Fruit fly (Drosophila melanogaster) whole organism, embryonic: ENCODE results near the gene Pstk.

Experiments used
- ATbp ChIP-seq: fragments of 200-800 bp; sonication (Bioruptor generic); optimal IDR thresholded peaks from 2 replicates; lab custom pipeline; 2017; ENCODE audit warnings: missing biosample characterization, mild to moderate bottlenecking, missing genetic modification characterization, missing genetic modification reagents
- B-H2 ChIP-seq: fragments of 200-800 bp; sonication (Bioruptor generic); optimal IDR thresholded peaks from 2 replicates; lab custom pipeline; 2018; ENCODE audit warnings: missing biosample characterization, mild to moderate bottlenecking, missing genetic modification characterization
- CG12299 ChIP-seq: fragments of 200-800 bp; sonication (Bioruptor generic); optimal IDR thresholded peaks from 2 replicates; lab custom pipeline; 2018; ENCODE audit warnings: missing biosample characterization, mild to moderate bottlenecking, missing genetic modification characterization
- CG12744 ChIP-seq: fragments of 200-800 bp; sonication (Bioruptor generic); optimal IDR thresholded peaks from 2 replicates; lab custom pipeline; 2016; ENCODE audit warnings: missing biosample characterization, missing genetic modification characterization
- CG13775 ChIP-seq: fragments of 200-800 bp; sonication (Bioruptor generic); optimal IDR thresholded peaks from 3 replicates; lab custom pipeline; 2017; ENCODE audit warnings: missing biosample characterization, mild to moderate bottlenecking, missing genetic modification characterization
- CG1603 ChIP-seq: fragments of 200-800 bp; sonication (Bioruptor generic); optimal IDR thresholded peaks from 2 replicates; lab custom pipeline; 2019; ENCODE audit warnings: missing biosample characterization, mild to moderate bottlenecking, missing genetic modification characterization, moderate library complexity
- CG17361 ChIP-seq: fragments of 200-800 bp; sonication (Bioruptor generic); IDR thresholded peaks from 3 replicates; pipeline ENCODE4 v1.3.6; 2022; ENCODE audit warnings: missing biosample characterization, missing genetic modification characterization
- CG17568 ChIP-seq: fragments of 200-800 bp; sonication (Bioruptor generic); optimal IDR thresholded peaks from 2 replicates; lab custom pipeline; 2018; ENCODE audit warnings: missing biosample characterization, mild to moderate bottlenecking, missing genetic modification characterization, moderate library complexity
- CG31365 ChIP-seq: fragments of 200-800 bp; sonication (Bioruptor generic); optimal IDR thresholded peaks from 2 replicates; lab custom pipeline; 2018; ENCODE audit warnings: missing biosample characterization, mild to moderate bottlenecking, missing genetic modification characterization
- CG31388 ChIP-seq: fragments of 200-800 bp; sonication (Bioruptor generic); optimal IDR thresholded peaks from 2 replicates; lab custom pipeline; 2016; ENCODE audit warnings: missing biosample characterization, missing genetic modification characterization
- CG31441 ChIP-seq: fragments of 200-800 bp; sonication (Bioruptor generic); IDR thresholded peaks from 2 replicates; pipeline ENCODE4 v1.3.6; 2022; ENCODE audit warnings: missing biosample characterization, missing genetic modification characterization
- CG4328 ChIP-seq: fragments of 200-800 bp; sonication (Bioruptor generic); optimal IDR thresholded peaks from 3 replicates; lab custom pipeline; 2017; ENCODE audit warnings: missing biosample characterization, missing genetic modification reagents, missing genetic modification characterization
- CG4424 ChIP-seq: fragments of 200-800 bp; sonication (Bioruptor generic); optimal IDR thresholded peaks from 3 replicates; lab custom pipeline; 2016; ENCODE audit warnings: missing biosample characterization, missing genetic modification characterization
- CG6254 ChIP-seq: fragments of 200-800 bp; sonication (Bioruptor generic); optimal IDR thresholded peaks from 3 replicates; lab custom pipeline; 2017; ENCODE audit warnings: mild to moderate bottlenecking, missing biosample characterization, missing genetic modification reagents, missing genetic modification characterization
- CG6765 ChIP-seq: fragments of 200-800 bp; sonication (Bioruptor generic); optimal IDR thresholded peaks from 3 replicates; lab custom pipeline; 2017; ENCODE audit warnings: missing biosample characterization, mild to moderate bottlenecking, missing genetic modification characterization
- CG8359 ChIP-seq: fragments of 200-800 bp; sonication (Bioruptor generic); optimal IDR thresholded peaks from 2 replicates; lab custom pipeline; 2017; ENCODE audit warnings: missing biosample characterization, mild to moderate bottlenecking, missing genetic modification characterization, borderline replicate concordance
- CrebB ChIP-seq: fragments of 200-800 bp; sonication (Bioruptor generic); optimal IDR thresholded peaks from 3 replicates; lab custom pipeline; 2018; ENCODE audit warnings: missing biosample characterization, mild to moderate bottlenecking, missing genetic modification characterization
- Doc2 ChIP-seq: fragments of 200-800 bp; sonication (Bioruptor generic); IDR thresholded peaks from 2 replicates; pipeline ENCODE4 v1.3.6; 2022; ENCODE audit warnings: missing biosample characterization, missing genetic modification characterization
- E2f2 ChIP-seq: fragments of 200-800 bp; sonication (Bioruptor generic); IDR thresholded peaks from 2 replicates; pipeline ENCODE4 v1.3.6; 2022; ENCODE audit warnings: missing biosample characterization, missing genetic modification characterization
- Gsc ChIP-seq: fragments of 200-800 bp; sonication (Bioruptor generic); IDR thresholded peaks from 2 replicates; pipeline ENCODE4 v1.3.6; 2022; ENCODE audit warnings: missing biosample characterization, missing genetic modification characterization
- H2.0 ChIP-seq: fragments of 200-800 bp; sonication (Bioruptor generic); IDR thresholded peaks from 2 replicates; pipeline ENCODE4 v1.3.6; 2022; ENCODE audit warnings: missing biosample characterization, missing genetic modification characterization
- MTF-1 ChIP-seq: fragments of 200-800 bp; sonication (Bioruptor generic); optimal IDR thresholded peaks from 2 replicates; lab custom pipeline; 2018; ENCODE audit warnings: missing biosample characterization, mild to moderate bottlenecking, missing genetic modification characterization, borderline replicate concordance
- Mad ChIP-seq: fragments of 200-800 bp; sonication (Bioruptor generic); optimal IDR thresholded peaks from 2 replicates; lab custom pipeline; 2016; ENCODE audit warnings: missing biosample characterization, missing genetic modification characterization
- Opbp ChIP-seq: fragments of 200-800 bp; sonication (Bioruptor generic); IDR thresholded peaks from 3 replicates; pipeline ENCODE4 v1.3.6; 2022; ENCODE audit warnings: missing biosample characterization, missing genetic modification characterization; ENCODE audit not compliant: partially characterized antibody
- PHDP ChIP-seq: fragments of 200-800 bp; sonication (Bioruptor generic); optimal IDR thresholded peaks from 3 replicates; lab custom pipeline; 2018; ENCODE audit warnings: missing biosample characterization, mild to moderate bottlenecking, missing genetic modification characterization, moderate library complexity
- Rx ChIP-seq: fragments of 200-800 bp; sonication (Bioruptor generic); IDR thresholded peaks from 2 replicates; pipeline ENCODE4 v1.3.6; 2022; ENCODE audit warnings: missing biosample characterization, missing genetic modification characterization
- Taf1 ChIP-seq: fragments of 200-800 bp; sonication (Bioruptor generic); IDR thresholded peaks from 2 replicates; pipeline ENCODE4 v1.3.6; 2022; ENCODE audit warnings: missing biosample characterization, missing genetic modification characterization
- Usf ChIP-seq: fragments of 200-800 bp; sonication (Bioruptor generic); optimal IDR thresholded peaks from 2 replicates; lab custom pipeline; 2017; ENCODE audit warnings: missing genotype, missing biosample characterization, missing genetic modification characterization
- ci ChIP-seq: fragments of 200-800 bp; sonication (Bioruptor generic); IDR thresholded peaks from 3 replicates; pipeline ENCODE4 v1.3.6; 2022; ENCODE audit warnings: missing biosample characterization, missing genetic modification characterization
- cwo ChIP-seq: fragments of 200-800 bp; sonication (Bioruptor generic); optimal IDR thresholded peaks from 3 replicates; lab custom pipeline; 2017; ENCODE audit warnings: missing biosample characterization, missing genetic modification characterization, mild to moderate bottlenecking, moderate library complexity, missing genetic modification reagents
- danr ChIP-seq: fragments of 200-800 bp; sonication (Bioruptor generic); IDR thresholded peaks from 2 replicates; pipeline ENCODE4 v1.3.6; 2022; ENCODE audit warnings: missing biosample characterization, missing genetic modification characterization
- ems ChIP-seq: fragments of 200-800 bp; sonication (Bioruptor generic); optimal IDR thresholded peaks from 3 replicates; lab custom pipeline; 2016; ENCODE audit warnings: missing biosample characterization, missing genetic modification characterization
- fd102C ChIP-seq: fragments of 200-800 bp; sonication (Bioruptor generic); optimal IDR thresholded peaks from 2 replicates; lab custom pipeline; 2018; ENCODE audit warnings: missing biosample characterization, mild to moderate bottlenecking, missing genetic modification characterization, moderate library complexity
- fu2 ChIP-seq: fragments of 200-800 bp; sonication (Bioruptor generic); optimal IDR thresholded peaks from 2 replicates; lab custom pipeline; 2016; ENCODE audit warnings: missing biosample characterization, missing genetic modification characterization
- gsb ChIP-seq: fragments of 200-800 bp; sonication (Bioruptor generic); IDR thresholded peaks from 2 replicates; pipeline ENCODE4 v1.3.6; 2022; ENCODE audit warnings: missing biosample characterization, missing genetic modification characterization
- ham ChIP-seq: fragments of 200-800 bp; sonication (Bioruptor generic); IDR thresholded peaks from 2 replicates; pipeline ENCODE4 v1.3.6; 2022; ENCODE audit warnings: missing biosample characterization, missing genetic modification characterization
- her ChIP-seq: fragments of 200-800 bp; sonication (Bioruptor generic); optimal IDR thresholded peaks from 2 replicates; lab custom pipeline; 2016; ENCODE audit warnings: missing biosample characterization, missing genetic modification characterization
- ind ChIP-seq: fragments of 200-800 bp; sonication (Bioruptor generic); optimal IDR thresholded peaks from 3 replicates; lab custom pipeline; 2016; ENCODE audit warnings: missing biosample characterization, missing genetic modification characterization
- klu ChIP-seq: fragments of 200-800 bp; sonication (Bioruptor generic); IDR thresholded peaks from 2 replicates; pipeline ENCODE4 v1.3.6; 2022; ENCODE audit warnings: missing biosample characterization, missing genetic modification characterization
- luna ChIP-seq: fragments of 200-800 bp; sonication (Bioruptor generic); optimal IDR thresholded peaks from 2 replicates; lab custom pipeline; 2016; ENCODE audit warnings: missing biosample characterization, missing genetic modification characterization
- mam ChIP-seq: fragments of 200-800 bp; sonication (Bioruptor generic); optimal IDR thresholded peaks from 3 replicates; lab custom pipeline; 2016; ENCODE audit warnings: missing biosample characterization, missing genetic modification characterization
- mirr ChIP-seq: fragments of 200-800 bp; sonication (Bioruptor generic); optimal IDR thresholded peaks from 3 replicates; lab custom pipeline; 2018; ENCODE audit warnings: missing biosample characterization, mild to moderate bottlenecking, missing genetic modification characterization
- pan ChIP-seq, 4 experiments: fragments of >200 bp in 3 of 4; fragments of 200-800 bp in 1 of 4; sonication (Bioruptor generic) in 1 of 4; optimal IDR thresholded peaks in 3 of 4; IDR thresholded peaks in 1 of 4; 2 replicates each; pipeline versions ENCODE4 v1.3.6 to Lab custom; 2017 to 2022; ENCODE audit warnings: missing biosample characterization in 2 of 4, missing genetic modification characterization in 2 of 4, mixed read lengths in 1 of 4
- pfk ChIP-seq: fragments of 200-800 bp; sonication (Bioruptor generic); optimal IDR thresholded peaks from 2 replicates; lab custom pipeline; 2018; ENCODE audit warnings: missing biosample characterization, mild to moderate bottlenecking, missing genetic modification characterization, moderate library complexity
- sim ChIP-seq: fragments of 200-800 bp; sonication (Bioruptor generic); IDR thresholded peaks from 2 replicates; pipeline ENCODE4 v1.3.6; 2022; ENCODE audit warnings: missing biosample characterization, missing genetic modification characterization
- stwl ChIP-seq: fragments of 200-800 bp; sonication (Bioruptor generic); optimal IDR thresholded peaks from 3 replicates; lab custom pipeline; 2018; ENCODE audit warnings: missing biosample characterization, mild to moderate bottlenecking, missing genetic modification characterization, moderate library complexity
- trh ChIP-seq: fragments of 200-800 bp; sonication (Bioruptor generic); optimal IDR thresholded peaks from 2 replicates; lab custom pipeline; 2016; ENCODE audit warnings: missing biosample characterization, missing genetic modification characterization
- unpg ChIP-seq: fragments of 200-800 bp; sonication (Bioruptor generic); optimal IDR thresholded peaks from 3 replicates; lab custom pipeline; 2018; ENCODE audit warnings: missing biosample characterization, mild to moderate bottlenecking, missing genetic modification characterization, moderate library complexity
- wdn ChIP-seq: fragments of 200-800 bp; sonication (Bioruptor generic); IDR thresholded peaks from 2 replicates; pipeline ENCODE4 v1.3.6; 2022; ENCODE audit warnings: missing biosample characterization, missing genetic modification characterization
- zf30C ChIP-seq: fragments of 200-800 bp; sonication (Bioruptor generic); optimal IDR thresholded peaks from 3 replicates; lab custom pipeline; 2018; ENCODE audit warnings: missing biosample characterization, mild to moderate bottlenecking, missing genetic modification characterization

Gene Pstk

dm6 chrX:19579648-19580301 lies 38.6 kb downstream of the Pstk start, which contains the start of gene Tao (continued):
- TF ChIP-seq pan (optimal IDR thresholded peaks at IDR 0.05; lab: Kevin White, UChicago): no peak
- no peak for TF ChIP-seq pan (GFP tag; optimal IDR thresholded peaks at IDR 0.05 in 1 of 2, IDR thresholded peaks at IDR 0.05 in 1 of 2)
- TF ChIP-seq CG4328 (GFP tag; lab: Kevin White, UChicago): no peak
- TF ChIP-seq B-H2 (GFP tag; lab: Kevin White, UChicago): no peak
- TF ChIP-seq E2f2 (GFP tag; lab: Robert Waterston, UW): peak; percentile 80
- TF ChIP-seq unpg: no peak
- TF ChIP-seq CG8359 (GFP tag; lab: Kevin White, UChicago): no peak
- no peak for TF ChIP-seq MTF-1 (GFP tag; lab: Kevin White, UChicago)
- no peak for TF ChIP-seq Rx (GFP tag; lab: Robert Waterston, UW)
- TF ChIP-seq pfk (GFP tag; lab: Kevin White, UChicago): no peak
- TF ChIP-seq CG17361: peak; percentile 40; the same call in 1 of the 3 replicates
- no peak for TF ChIP-seq mirr (GFP tag; lab: Kevin White, UChicago)
- no peak for TF ChIP-seq fd102C
- no peak for TF ChIP-seq wdn
- no peak for TF ChIP-seq klu (GFP tag; lab: Robert Waterston, UW)
- TF ChIP-seq zf30C (GFP tag; lab: Kevin White, UChicago): no peak
- no peak for TF ChIP-seq ATbp (GFP tag; lab: Kevin White, UChicago)
- no peak for TF ChIP-seq H2.0
- TF ChIP-seq Gsc (GFP tag; lab: Robert Waterston, UW): no peak
- TF ChIP-seq fu2 (GFP tag; lab: Kevin White, UChicago): no peak
- TF ChIP-seq CG6765 (GFP tag; lab: Kevin White, UChicago): no peak
- no peak for TF ChIP-seq ems (GFP tag; lab: Kevin White, UChicago)
- no peak for TF ChIP-seq CG1603 (tag; lab: Kevin White, UChicago)
- TF ChIP-seq Taf1 (GFP tag; lab: Robert Waterston, UW): no peak
- no peak for TF ChIP-seq CG31388 (GFP tag; lab: Kevin White, UChicago)
- no peak for TF ChIP-seq Doc2 (GFP tag; lab: Robert Waterston, UW)
- no peak for TF ChIP-seq trh (GFP tag; lab: Kevin White, UChicago)
- no peak for TF ChIP-seq cwo (GFP tag; lab: Kevin White, UChicago)
- TF ChIP-seq Usf (GFP tag; lab: Kevin White, UChicago): no peak
- TF ChIP-seq danr: no peak
- no peak for TF ChIP-seq PHDP (tag; lab: Kevin White, UChicago)
- TF ChIP-seq her (GFP tag; lab: Kevin White, UChicago): no peak
- no peak for TF ChIP-seq CG6254 (GFP tag; lab: Kevin White, UChicago)
- no peak for TF ChIP-seq ind (GFP tag; lab: Kevin White, UChicago)
- TF ChIP-seq gsb (GFP tag; lab: Robert Waterston, UW): no peak
- no peak for TF ChIP-seq CG31365
- TF ChIP-seq luna (GFP tag; lab: Kevin White, UChicago): no peak
- no peak for TF ChIP-seq ham (GFP tag; lab: Robert Waterston, UW)
- no peak for TF ChIP-seq CG12299 (tag; lab: Kevin White, UChicago)
- no peak for TF ChIP-seq CG4424 (GFP tag; lab: Kevin White, UChicago)
- TF ChIP-seq Opbp (GFP tag; lab: Robert Waterston, UW): peak; percentile 53; the same call in 1 of the 3 replicates
- no peak for TF ChIP-seq mam
- TF ChIP-seq CG13775 (GFP tag; lab: Kevin White, UChicago): peak; percentile 17
- TF ChIP-seq CG17568 (GFP tag; lab: Kevin White, UChicago): no peak
- TF ChIP-seq ci: no peak
- no peak for TF ChIP-seq Mad
- no peak for TF ChIP-seq CrebB
- no peak for TF ChIP-seq stwl (tag; lab: Kevin White, UChicago)
- TF ChIP-seq CG31441 (GFP tag; lab: Robert Waterston, UW): no peak; the same call in 1 of the 2 replicates
- no peak for TF ChIP-seq CG12744 (GFP tag; lab: Kevin White, UChicago)
- no peak for TF ChIP-seq sim (GFP tag; lab: Robert Waterston, UW)
